Fruit fly (Drosophila melanogaster) whole organism, pupa: ENCODE results near the gene CG43736.

ENCODE experiments used
- CG17806 ChIP-seq: fragments of 200-800 bp; sonication (Bioruptor generic); optimal IDR thresholded peaks from 2 replicates; lab custom pipeline; 2018; ENCODE audit warnings: missing biosample characterization, mild to moderate bottlenecking, missing genetic modification characterization, moderate library complexity
- CG4496 ChIP-seq: fragments of 200-800 bp; sonication (Bioruptor generic); IDR thresholded peaks from 3 replicates; pipeline ENCODE4 v1.3.6; 2022; ENCODE audit warnings: missing biosample characterization, missing genetic modification characterization

- no peak for TF ChIP-seq CG17806 (tag; lab: Kevin White, UChicago)
- TF ChIP-seq CG4496 (GFP tag; lab: Robert Waterston, UW): no peak
Measured at dm6 chrX:6869770-6870404, 6.2 kb downstream of the CG43736 start.
